Fruit fly (Drosophila melanogaster): Measurements from ENCODE around the gene spdi.

Gene spdi

dm6 chrX:599727-600126 lies 20.3 kb downstream of the spdi start (continued):
- TF ChIP-seq HmgZ (tag; optimal IDR thresholded peaks at IDR 0.05) (peak; percentile 43), CG2116 (GFP tag; optimal IDR thresholded peaks at IDR 0.05) (no peak), CG15479 (GFP tag; optimal IDR thresholded peaks at IDR 0.05) (no peak), Oaz (GFP tag; IDR thresholded peaks at IDR 0.05) (no peak), CG14050 (GFP tag; IDR thresholded peaks at IDR 0.05) (no peak), CG8765 (GFP tag; IDR thresholded peaks at IDR 0.05) (no peak), Deaf1 (tag; optimal IDR thresholded peaks at IDR 0.05) (peak; percentile 81), CG11723 (GFP tag; optimal IDR thresholded peaks at IDR 0.05) (no peak), CG9817 (tag; optimal IDR thresholded peaks at IDR 0.05) (no peak), Bgb (GFP tag; IDR thresholded peaks at IDR 0.05; ENCODE audit: partially characterized antibody) (no peak), Hand (GFP tag; optimal IDR thresholded peaks at IDR 0.05) (no peak), CG32767 (GFP tag; IDR thresholded peaks at IDR 0.05) (no peak), Elba2 (GFP tag; optimal IDR thresholded peaks at IDR 0.05) (no peak), bcd (GFP tag; optimal IDR thresholded peaks at IDR 0.05) (no peak), CG7271 (tag; optimal IDR thresholded peaks at IDR 0.05) (no peak), CG30403 (GFP tag; optimal IDR thresholded peaks at IDR 0.05) (no peak), CG16815 (GFP tag; optimal IDR thresholded peaks at IDR 0.05) (no peak), CG32532 (GFP tag; IDR thresholded peaks at IDR 0.05) (no peak)

DNA sequence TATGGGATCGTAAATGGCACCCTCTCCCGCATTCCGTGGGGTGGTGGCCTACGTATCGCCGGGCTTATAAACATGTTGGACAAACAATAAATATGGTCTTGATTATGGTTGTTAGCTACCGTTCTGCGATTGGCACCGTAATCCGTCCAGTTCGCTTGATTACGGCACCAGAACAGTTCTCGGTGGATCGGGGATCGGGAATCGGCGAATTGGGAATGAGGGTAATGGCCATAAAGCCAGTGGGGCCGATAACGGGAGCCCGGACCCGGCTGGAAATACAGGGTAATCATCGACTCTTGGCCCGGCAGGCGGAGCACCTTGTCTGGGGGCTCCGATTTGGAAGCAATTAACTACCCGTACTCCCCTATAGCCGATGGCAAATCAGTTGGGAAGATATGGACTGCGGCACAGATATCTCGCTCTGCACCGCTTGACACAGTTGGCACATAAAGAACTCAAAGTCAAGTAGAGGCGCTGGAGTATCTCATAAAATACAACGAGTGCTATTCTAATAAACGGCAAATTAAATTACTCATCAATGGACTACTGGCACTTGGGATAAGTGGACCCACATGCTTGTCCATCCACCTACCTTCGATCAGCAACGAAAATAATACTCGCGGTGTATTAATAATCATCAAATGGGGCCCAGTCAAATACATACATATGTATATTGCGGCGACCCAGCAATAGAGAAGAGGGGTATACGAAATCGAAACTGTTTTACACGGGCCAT lies 21.5 kb downstream of the spdi start:
- TF ChIP-seq CG12769 (tag; optimal IDR thresholded peaks at IDR 0.05): peak; percentile 71
- no peak for TF ChIP-seq lmd (GFP tag; IDR thresholded peaks at IDR 0.05)
- no peak for TF ChIP-seq chn (GFP tag; optimal IDR thresholded peaks at IDR 0.05)
- no peak for TF ChIP-seq Eip74EF (GFP tag; optimal IDR thresholded peaks at IDR 0.05)
- peak; percentile 6 for TF ChIP-seq D19B (GFP tag; optimal IDR thresholded peaks at IDR 0.05)
- TF ChIP-seq NC2β (GFP tag; optimal IDR thresholded peaks at IDR 0.05): no peak
- TF ChIP-seq pan (optimal IDR thresholded peaks at IDR 0.05): no peak
- TF ChIP-seq pan (GFP tag; optimal IDR thresholded peaks at IDR 0.05 in 1 of 2, IDR thresholded peaks at IDR 0.05 in 1 of 2): no peak
- TF ChIP-seq z (GFP tag; IDR thresholded peaks at IDR 0.05): no peak
- no peak for TF ChIP-seq dati (GFP tag; IDR thresholded peaks at IDR 0.05)
- no peak for TF ChIP-seq crol (GFP tag; IDR thresholded peaks at IDR 0.05)
- no peak for TF ChIP-seq BtbVII (GFP tag; optimal IDR thresholded peaks at IDR 0.05)
- TF ChIP-seq cwo (GFP tag; optimal IDR thresholded peaks at IDR 0.05): no peak
- no peak for TF ChIP-seq CG14667 (GFP tag; IDR thresholded peaks at IDR 0.05)
- TF ChIP-seq CG12155 (GFP tag; optimal IDR thresholded peaks at IDR 0.05): no peak
- TF ChIP-seq bsh (GFP tag; optimal IDR thresholded peaks at IDR 0.05): peak in 1 of 2 experiments; percentile 18
- no peak for TF ChIP-seq dmrt11E (tag; optimal IDR thresholded peaks at IDR 0.05)
- no peak for TF ChIP-seq CG31224 (GFP tag; IDR thresholded peaks at IDR 0.05)
- no peak for TF ChIP-seq ems (GFP tag; optimal IDR thresholded peaks at IDR 0.05)
- no peak for TF ChIP-seq CG7357 (GFP tag; IDR thresholded peaks at IDR 0.05)
- no peak for TF ChIP-seq gsb (GFP tag; IDR thresholded peaks at IDR 0.05)
- TF ChIP-seq MESR4 (GFP tag; optimal IDR thresholded peaks at IDR 0.05): no peak
- no peak for TF ChIP-seq Jarid2 (GFP tag; optimal IDR thresholded peaks at IDR 0.05)
- TF ChIP-seq Xbp1 (GFP tag; optimal IDR thresholded peaks at IDR 0.05): no peak
- TF ChIP-seq scrt (GFP tag; optimal IDR thresholded peaks at IDR 0.05): no peak
- TF ChIP-seq CG4854 (GFP tag; optimal IDR thresholded peaks at IDR 0.05): no peak
- peak; percentile 19 for TF ChIP-seq Ets65A (GFP tag)
- TF ChIP-seq usp (GFP tag; optimal IDR thresholded peaks at IDR 0.05): no peak
- no peak for TF ChIP-seq CG30403 (GFP tag; optimal IDR thresholded peaks at IDR 0.05)
- peak; percentile 59 for TF ChIP-seq sd (tag; optimal IDR thresholded peaks at IDR 0.05)
- TF ChIP-seq Hey (tag; optimal IDR thresholded peaks at IDR 0.05): peak; percentile 99
- no peak for TF ChIP-seq CG2875 (GFP tag; optimal IDR thresholded peaks at IDR 0.05)
- TF ChIP-seq CG2678 (tag; optimal IDR thresholded peaks at IDR 0.05): peak; percentile 16
